Fruit fly (Drosophila melanogaster): ENCODE data around the gene TwdlZ.

The TwdlZ gene

DNA sequence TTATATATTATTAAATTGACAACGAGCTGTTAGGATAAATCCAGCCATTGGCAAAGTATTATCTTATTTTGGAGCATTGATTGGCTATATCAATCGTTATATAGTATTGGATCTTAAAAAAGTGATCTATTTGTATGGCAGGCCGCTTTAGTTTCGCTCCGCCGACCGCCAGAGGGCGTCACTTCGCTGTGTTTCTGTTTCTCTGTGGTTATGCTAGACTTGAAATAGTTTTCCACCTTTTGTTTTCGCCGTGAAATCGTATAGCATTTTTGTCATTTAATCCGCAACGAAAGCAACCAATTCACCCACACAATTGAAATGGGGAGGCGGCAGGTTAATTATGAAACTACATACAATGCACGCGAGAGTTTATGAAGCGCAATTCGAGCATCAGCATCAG is 8.8 kb downstream of the TwdlZ start (continued):
- TF ChIP-seq bsh (GFP tag; optimal IDR thresholded peaks at IDR 0.05) (no peak), CG4404 (GFP tag; IDR thresholded peaks at IDR 0.05) (no peak), CG8290 (GFP tag; optimal IDR thresholded peaks at IDR 0.05) (peak; percentile 71), CG8290 (tag; optimal IDR thresholded peaks at IDR 0.05) (no peak), gsb-n (tag; optimal IDR thresholded peaks at IDR 0.05) (no peak), caup (GFP tag; optimal IDR thresholded peaks at IDR 0.05; ENCODE audit: severe bottlenecking) (no peak), Elba2 (GFP tag; optimal IDR thresholded peaks at IDR 0.05) (no peak), CG11247 (GFP tag; IDR thresholded peaks at IDR 0.05) (no peak), dmrt99B (tag; optimal IDR thresholded peaks at IDR 0.05) (peak; percentile 30), Asciz (GFP tag; optimal IDR thresholded peaks at IDR 0.05) (no peak), sqz (GFP tag; optimal IDR thresholded peaks at IDR 0.05) (no peak), fd96Cb (tag; optimal IDR thresholded peaks at IDR 0.05) (no peak), CG11560 (tag; IDR thresholded peaks at IDR 0.05) (no peak), hb (GFP tag; IDR thresholded peaks at IDR 0.05; ENCODE audit: partially characterized antibody) (no peak), NfI (GFP tag; optimal IDR thresholded peaks at IDR 0.05) (no peak), ind (GFP tag; optimal IDR thresholded peaks at IDR 0.05) (no peak), CG7556 (GFP tag; optimal IDR thresholded peaks at IDR 0.05) (no peak), HLH54F (GFP tag; optimal IDR thresholded peaks at IDR 0.05) (no peak), grau (tag; optimal IDR thresholded peaks at IDR 0.05) (no peak), CG9876 (GFP tag; optimal IDR thresholded peaks at IDR 0.05) (no peak), Oli (tag; optimal IDR thresholded peaks at IDR 0.05) (no peak), Stat92E (GFP tag; optimal IDR thresholded peaks at IDR 0.05) (no peak), Mes4 (GFP tag; optimal IDR thresholded peaks at IDR 0.05) (no peak), usp (GFP tag; optimal IDR thresholded peaks at IDR 0.05) (no peak), Drgx (GFP tag; IDR thresholded peaks at IDR 0.05) (no peak), CG10209 (GFP tag; optimal IDR thresholded peaks at IDR 0.05) (no peak), CG12219 (GFP tag; optimal IDR thresholded peaks at IDR 0.05) (peak; percentile 8), Xbp1 (GFP tag; optimal IDR thresholded peaks at IDR 0.05) (no peak), crp (GFP tag; optimal IDR thresholded peaks at IDR 0.05) (no peak), HLHmδ (GFP tag; optimal IDR thresholded peaks at IDR 0.05) (no peak), zen2 (GFP tag; IDR thresholded peaks at IDR 0.05; ENCODE audit: partially characterized antibody) (no peak), slbo (GFP tag; IDR thresholded peaks at IDR 0.05) (no peak), al (GFP tag; IDR thresholded peaks at IDR 0.05) (no peak), CG18619 (GFP tag; optimal IDR thresholded peaks at IDR 0.05) (no peak), tin (GFP tag; optimal IDR thresholded peaks at IDR 0.05) (no peak), vnd (GFP tag; IDR thresholded peaks at IDR 0.05; ENCODE audit: partially characterized antibody) (no peak), CG14965 (GFP tag; optimal IDR thresholded peaks at IDR 0.05; ENCODE audit: borderline replicate concordance) (peak; percentile 93), Ssrp (tag; optimal IDR thresholded peaks at IDR 0.05) (no peak), GATAe (GFP tag; conservative IDR thresholded peaks at IDR 0.05) (no peak), Med (GFP tag) (peak; percentile 72), sim (GFP tag; IDR thresholded peaks at IDR 0.05) (no peak), CG11504 (tag; optimal IDR thresholded peaks at IDR 0.05) (no peak), trem (tag; optimal IDR thresholded peaks at IDR 0.05) (peak; percentile 69), CG9932 (GFP tag; IDR thresholded peaks at IDR 0.05) (no peak), CG9609 (GFP tag; optimal IDR thresholded peaks at IDR 0.05) (no peak), CG11456 (GFP tag; IDR thresholded peaks at IDR 0.05) (no peak), mam (GFP tag; optimal IDR thresholded peaks at IDR 0.05) (no peak), slp2 (GFP tag; optimal IDR thresholded peaks at IDR 0.05) (no peak), tap (tag; optimal IDR thresholded peaks at IDR 0.05) (no peak), CG16863 (GFP tag; optimal IDR thresholded peaks at IDR 0.05) (no peak), CG8388 (GFP tag; optimal IDR thresholded peaks at IDR 0.05) (no peak)

Measured in whole organism, embryonic.